Worm (Caenorhabditis elegans) whole organism, L1 larva: Measurements from ENCODE around the gene shk-1.

Experiments
- aha-1 ChIP-seq: fragments of 150-350 bp; optimal IDR thresholded peaks from 2 replicates; lab custom pipeline; 2014; ENCODE audit warnings: missing biosample characterization, missing genetic modification characterization
- alr-1 ChIP-seq: fragments of 200-800 bp; sonication (Bioruptor generic); optimal IDR thresholded peaks from 2 replicates; lab custom pipeline; 2018; ENCODE audit warnings: borderline replicate concordance, mild to moderate bottlenecking, missing genetic modification characterization, missing compliant biosample characterization
- blmp-1 ChIP-seq: fragments of 150-350 bp; optimal IDR thresholded peaks from 2 replicates; lab custom pipeline; 2014; ENCODE audit warnings: missing biosample characterization, missing genetic modification characterization
- ceh-88 ChIP-seq: fragments of 200-800 bp; sonication (Bioruptor generic); IDR thresholded peaks from 2 replicates; pipeline ENCODE4 v1.3.6; 2022; ENCODE audit warnings: missing genetic modification characterization, missing compliant biosample characterization
- dpl-1 ChIP-seq, 3 experiments: fragments of 150-350 bp in 2 of 3; sonication (generic microtip) in 1 of 3; optimal IDR thresholded peaks; 2 replicates each; lab custom pipeline; 2014 to 2017; ENCODE audit warnings: missing biosample characterization in 3 of 3, missing genetic modification characterization in 3 of 3, missing genetic modification reagents in 3 of 3
- efl-1 ChIP-seq, 4 experiments: fragments of 150-350 bp; optimal IDR thresholded peaks in 3 of 4; peaks in 1 of 4; 1 replicate in 1 of 4; 2 replicates in 3 of 4; lab custom pipeline; 2014; ENCODE audit warnings: missing biosample characterization in 2 of 4, missing genetic modification characterization in 2 of 4, missing genetic modification reagents in 2 of 4
- elt-2 ChIP-seq: sonication (generic microtip); optimal IDR thresholded peaks from 2 replicates; lab custom pipeline; 2016; ENCODE audit warnings: missing genetic modification characterization, mild to moderate bottlenecking, inconsistent platforms, missing compliant biosample characterization, missing genetic modification reagents
- fkh-8 ChIP-seq: sonication (generic microtip); optimal IDR thresholded peaks from 2 replicates; lab custom pipeline; 2016; ENCODE audit warnings: mild to moderate bottlenecking, missing genetic modification characterization, missing compliant biosample characterization
- hlh-4 ChIP-seq: sonication (generic microtip); optimal IDR thresholded peaks from 2 replicates; lab custom pipeline; 2016; ENCODE audit warnings: mild to moderate bottlenecking, missing genetic modification characterization, missing compliant biosample characterization
- isw-1 ChIP-seq: fragments of 200-800 bp; sonication (Bioruptor generic); IDR thresholded peaks from 2 replicates; pipeline ENCODE4 v1.3.6; 2022; ENCODE audit warnings: missing genetic modification characterization, missing compliant biosample characterization
- lin-14 ChIP-seq: fragments of 200-800 bp; sonication (Bioruptor generic); optimal IDR thresholded peaks from 2 replicates; lab custom pipeline; 2018; ENCODE audit warnings: mild to moderate bottlenecking, missing genetic modification characterization, moderate library complexity, missing compliant biosample characterization
- lin-35 ChIP-seq, 2 experiments: fragments of 150-350 bp; optimal IDR thresholded peaks; 2 replicates each; lab custom pipeline; 2014; ENCODE audit warnings: missing biosample characterization in 2 of 2, missing genetic modification characterization in 2 of 2, missing genetic modification reagents in 2 of 2
- mab-9 ChIP-seq: fragments of 200-800 bp; sonication (Bioruptor generic); IDR thresholded peaks from 2 replicates; pipeline ENCODE4 v1.3.6; 2022; ENCODE audit warnings: missing genetic modification reagents, missing genetic modification characterization, missing compliant biosample characterization
- mef-2 ChIP-seq: fragments of 150-350 bp; optimal IDR thresholded peaks from 2 replicates; lab custom pipeline; 2014; ENCODE audit warnings: missing biosample characterization, missing genetic modification characterization
- mep-1 ChIP-seq: fragments of 150-350 bp; optimal IDR thresholded peaks from 2 replicates; lab custom pipeline; 2014; ENCODE audit warnings: missing biosample characterization, missing genetic modification characterization
- nhr-12 ChIP-seq: sonication (generic microtip); optimal IDR thresholded peaks from 2 replicates; lab custom pipeline; 2017; ENCODE audit warnings: missing biosample characterization, missing genetic modification characterization
- nhr-19 ChIP-seq: fragments of 200-800 bp; sonication (Bioruptor generic); conservative IDR thresholded peaks from 2 replicates; pipeline ENCODE4 v1.3.6; 2022; ENCODE audit warnings: missing genetic modification characterization, missing compliant biosample characterization
- nhr-20 ChIP-seq: sonication (generic microtip); optimal IDR thresholded peaks from 2 replicates; lab custom pipeline; 2016; ENCODE audit warnings: mild to moderate bottlenecking, missing genetic modification characterization, missing compliant biosample characterization
- nhr-47 ChIP-seq: sonication (generic microtip); optimal IDR thresholded peaks from 2 replicates; lab custom pipeline; 2016; ENCODE audit warnings: mild to moderate bottlenecking, missing genetic modification characterization, moderate library complexity, missing compliant biosample characterization
- nhr-71 ChIP-seq: sonication (generic microtip); optimal IDR thresholded peaks from 2 replicates; lab custom pipeline; 2016; ENCODE audit warnings: mild to moderate bottlenecking, missing genetic modification characterization, moderate library complexity, missing compliant biosample characterization
- nhr-76 ChIP-seq: sonication (generic microtip); optimal IDR thresholded peaks from 2 replicates; lab custom pipeline; 2017; ENCODE audit warnings: missing biosample characterization, missing genetic modification characterization
- nhr-77 ChIP-seq: fragments of 150-350 bp; optimal IDR thresholded peaks from 2 replicates; lab custom pipeline; 2014; ENCODE audit warnings: missing biosample characterization, missing genetic modification characterization
- nhr-84 ChIP-seq: sonication (generic microtip); optimal IDR thresholded peaks from 2 replicates; lab custom pipeline; 2017; ENCODE audit warnings: missing biosample characterization, missing genetic modification characterization
- pag-3 ChIP-seq: sonication (generic microtip); optimal IDR thresholded peaks from 2 replicates; lab custom pipeline; 2017; ENCODE audit warnings: missing genetic modification characterization, mild to moderate bottlenecking, missing compliant biosample characterization, antibody characterized with exemption, borderline replicate concordance; ENCODE audit not compliant: insufficient read depth
- pax-3 ChIP-seq: fragments of 200-800 bp; sonication (Bioruptor generic); optimal IDR thresholded peaks from 2 replicates; lab custom pipeline; 2018; ENCODE audit warnings: mild to moderate bottlenecking, missing genetic modification characterization, moderate library complexity, missing compliant biosample characterization
- skn-1 ChIP-seq: fragments of 150-350 bp; optimal IDR thresholded peaks from 2 replicates; lab custom pipeline; 2014; ENCODE audit warnings: missing biosample characterization, missing genetic modification characterization
- snpc-4 ChIP-seq: fragments of 150-350 bp; optimal IDR thresholded peaks from 2 replicates; lab custom pipeline; 2014; ENCODE audit warnings: missing biosample characterization, missing genetic modification characterization
- sox-4 ChIP-seq: sonication (generic microtip); optimal IDR thresholded peaks from 2 replicates; lab custom pipeline; 2016; ENCODE audit warnings: missing genetic modification characterization, missing compliant biosample characterization
- sptf-1 ChIP-seq: fragments of 150-350 bp; optimal IDR thresholded peaks from 2 replicates; lab custom pipeline; 2014; ENCODE audit warnings: missing biosample characterization, missing genetic modification characterization
- tbx-2 ChIP-seq: sonication (generic microtip); optimal IDR thresholded peaks from 2 replicates; lab custom pipeline; 2016; ENCODE audit warnings: missing genetic modification characterization, missing compliant biosample characterization
- tlp-1 ChIP-seq: fragments of 150-350 bp; optimal IDR thresholded peaks from 2 replicates; lab custom pipeline; 2014; ENCODE audit warnings: missing biosample characterization, missing genetic modification characterization
- unc-130 ChIP-seq: fragments of 150-350 bp; optimal IDR thresholded peaks from 2 replicates; lab custom pipeline; 2017; ENCODE audit warnings: missing biosample characterization, missing genetic modification characterization, inconsistent platforms
- unc-30 ChIP-seq: sonication (generic microtip); optimal IDR thresholded peaks from 2 replicates; lab custom pipeline; 2017; ENCODE audit warnings: missing biosample characterization, missing genetic modification characterization
- vab-15 ChIP-seq: sonication (generic microtip); optimal IDR thresholded peaks from 2 replicates; lab custom pipeline; 2017; ENCODE audit warnings: missing genotype, mild to moderate bottlenecking, missing genetic modification characterization, missing compliant biosample characterization
- xbp-1 ChIP-seq: sonication (generic microtip); optimal IDR thresholded peaks from 2 replicates; lab custom pipeline; 2016; ENCODE audit warnings: missing genetic modification characterization, missing compliant biosample characterization
- zag-1 ChIP-seq: fragments of 150-350 bp; optimal IDR thresholded peaks from 2 replicates; lab custom pipeline; 2014; ENCODE audit warnings: missing biosample characterization, missing genetic modification characterization
- ztf-11 ChIP-seq, 2 experiments: sonication (generic microtip); optimal IDR thresholded peaks; 2 replicates each; lab custom pipeline; 2016 to 2017; ENCODE audit warnings: missing genetic modification characterization in 2 of 2, missing biosample characterization in 1 of 2, missing compliant biosample characterization in 1 of 2
- ztf-4 ChIP-seq: fragments of 150-350 bp; optimal IDR thresholded peaks from 2 replicates; lab custom pipeline; 2014; ENCODE audit warnings: missing biosample characterization, missing genetic modification characterization

shk-1 gene

DNA sequence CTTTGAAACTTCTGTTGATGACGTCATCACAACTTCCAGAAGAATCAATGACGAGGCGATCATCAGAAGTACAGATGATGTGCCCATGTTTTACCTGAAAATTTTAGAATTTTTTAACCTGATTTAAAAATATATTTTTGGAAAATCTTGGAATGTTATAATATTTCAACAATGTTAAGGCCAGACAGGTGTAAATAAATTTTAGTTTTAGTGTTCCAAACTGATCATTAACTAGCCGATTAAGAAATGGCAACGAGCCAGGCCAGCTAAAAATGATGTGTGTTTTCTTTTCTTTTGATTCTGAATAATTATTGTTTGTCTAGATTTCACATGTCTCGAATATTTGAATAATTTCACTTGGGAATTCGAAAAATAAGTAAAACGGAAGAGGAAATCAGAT lies 17.8 kb downstream of the shk-1 start, which contains the start of gene T10B9.9:
TSS of gene T10B9.9 (minus strand) at position 101 of the 400 bp plus-strand sequence.
- TF ChIP-seq unc-30 (tag; lab: Kevin White, UChicago) (no peak), tbx-2 (no peak), mab-9 (GFP tag; lab: Robert Waterston, UW) (no peak), zag-1 (tag; lab: Kevin White, UChicago) (no peak), pag-3 (tag; lab: Kevin White, UChicago) (no peak), skn-1 (tag; lab: Kevin White, UChicago) (no peak), mep-1 (tag; lab: Kevin White, UChicago) (no peak), nhr-84 (tag; lab: Kevin White, UChicago) (no peak), pax-3 (no peak), aha-1 (tag; lab: Kevin White, UChicago) (no peak)

DNA sequence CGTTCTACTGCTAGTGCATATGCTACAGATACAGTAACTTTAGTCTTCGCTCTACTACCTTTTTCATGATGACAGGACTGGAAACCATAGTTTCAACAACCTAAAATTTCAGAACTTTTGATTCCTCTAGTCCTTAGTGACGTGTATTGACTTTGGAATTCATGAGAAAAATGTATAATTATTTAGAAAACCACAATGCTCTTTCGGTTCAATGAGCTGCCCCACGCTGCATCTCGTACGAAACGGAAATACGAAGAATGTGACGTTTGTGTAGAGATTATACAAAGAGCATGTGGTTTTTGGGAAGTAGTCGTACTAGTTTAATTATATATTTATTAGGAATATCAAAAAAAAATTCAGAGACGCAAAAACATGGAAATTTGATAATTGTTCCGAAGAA lies 20.5 kb downstream of the shk-1 start:
- TF ChIP-seq nhr-71 (peak; percentile 52), xbp-1 (tag; lab: Kevin White, UChicago) (peak; percentile 2), vab-15 (no peak), sox-4 (tag; lab: Kevin White, UChicago) (peak; percentile 52), efl-1 (optimal IDR thresholded peaks at IDR 0.05; lab: Kevin White, UChicago) (no peak), efl-1 (GFP tag; optimal IDR thresholded peaks at IDR 0.05 in 1 of 2; lab: Kevin White, UChicago) (no peak), snpc-4 (no peak), nhr-47 (tag; lab: Kevin White, UChicago) (peak; percentile 32), fkh-8 (tag; lab: Kevin White, UChicago) (peak; percentile 62), alr-1 (tag; lab: Kevin White, UChicago) (no peak), lin-14 (peak; percentile 29), ztf-11 (tag; optimal IDR thresholded peaks at IDR 0.05; lab: Kevin White, UChicago) (no peak), mep-1 (tag; lab: Kevin White, UChicago) (no peak), mef-2 (tag; lab: Kevin White, UChicago) (no peak)

DNA sequence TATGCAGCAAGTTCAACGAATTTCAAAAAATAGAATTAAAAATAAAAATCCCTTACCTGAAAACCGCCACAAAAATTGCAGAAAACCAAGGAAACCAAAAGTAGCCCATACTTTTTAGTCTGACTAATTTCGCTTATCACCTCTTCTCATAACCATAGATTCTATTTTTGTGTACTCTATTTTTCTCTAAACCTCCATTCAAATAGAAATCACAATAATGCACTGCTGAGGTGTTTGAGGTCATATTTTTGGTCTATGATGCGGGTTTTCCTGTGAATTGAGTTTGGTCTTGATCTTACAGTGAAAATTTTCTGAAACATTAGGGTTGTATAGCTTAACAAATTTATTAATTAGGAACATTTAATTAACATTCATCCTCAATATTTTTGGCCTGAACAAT lies 23.8 kb downstream of the shk-1 start, which contains the start of gene cyp-13A1:
TSS of gene cyp-13A1 (minus strand) at position 156 of the 400 bp plus-strand sequence.
- TF ChIP-seq ceh-88 (GFP tag; lab: Robert Waterston, UW) (no peak), elt-2 (tag; lab: Kevin White, UChicago) (peak; percentile 29), nhr-20 (tag; lab: Kevin White, UChicago) (peak; percentile 38)

DNA sequence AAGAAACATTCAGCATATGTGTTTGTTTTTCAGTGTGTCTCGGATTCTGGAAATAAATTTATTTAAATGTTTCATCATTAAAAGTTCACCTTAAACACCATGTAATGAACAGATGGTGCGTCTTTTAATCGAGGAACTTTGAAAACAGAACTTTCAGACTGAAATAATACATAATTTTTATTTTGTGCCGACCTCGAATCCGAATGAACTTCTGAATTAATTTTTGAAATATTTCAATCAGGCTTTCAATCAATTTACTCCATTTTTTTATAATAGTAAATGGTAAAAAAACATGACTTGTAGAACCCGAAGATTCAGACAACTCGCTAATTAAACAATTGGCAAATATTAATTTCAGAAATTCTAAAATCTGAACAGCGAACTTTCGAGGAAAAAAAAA lies 24.3 kb downstream of the shk-1 start, which contains the start of gene T10B9.14:
TSS of gene T10B9.14 (minus strand) at position 101 of the 400 bp plus-strand sequence.
- TF ChIP-seq elt-2 (tag; lab: Kevin White, UChicago), result no peak
- TF ChIP-seq efl-1 (optimal IDR thresholded peaks at IDR 0.05; lab: Kevin White, UChicago), result no peak
- no peak for TF ChIP-seq efl-1 (GFP tag; optimal IDR thresholded peaks at IDR 0.05 in 1 of 2; lab: Kevin White, UChicago)
- TF ChIP-seq lin-35 (GFP tag; optimal IDR thresholded peaks at IDR 0.05; lab: Kevin White, UChicago), result no peak

DNA sequence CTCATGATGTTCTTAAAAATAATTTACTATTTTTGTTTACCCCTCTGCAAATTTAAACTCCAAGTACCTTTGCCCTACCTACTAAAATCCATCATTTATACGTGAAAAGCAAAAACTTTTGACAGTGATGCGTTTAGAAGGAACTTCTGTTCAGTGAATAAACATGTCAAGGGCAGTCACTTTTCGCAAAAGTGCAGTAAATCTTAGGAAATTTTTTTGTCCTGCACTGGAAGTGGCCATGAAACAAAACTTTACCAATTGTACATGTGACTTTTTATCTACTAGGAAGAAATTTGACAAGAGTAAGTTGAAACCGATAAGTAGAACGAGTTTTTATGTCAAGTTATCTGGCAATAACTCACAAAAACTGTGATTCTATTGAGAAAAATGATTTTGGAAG lies 28.2 kb downstream of the shk-1 start:
- TF ChIP-seq efl-1 (optimal IDR thresholded peaks at IDR 0.05; lab: Kevin White, UChicago), result no peak
- TF ChIP-seq efl-1 (GFP tag; optimal IDR thresholded peaks at IDR 0.05 in 1 of 2; lab: Kevin White, UChicago), result peak in 1 of 2 experiments; percentile 84
- no peak for TF ChIP-seq sptf-1

DNA sequence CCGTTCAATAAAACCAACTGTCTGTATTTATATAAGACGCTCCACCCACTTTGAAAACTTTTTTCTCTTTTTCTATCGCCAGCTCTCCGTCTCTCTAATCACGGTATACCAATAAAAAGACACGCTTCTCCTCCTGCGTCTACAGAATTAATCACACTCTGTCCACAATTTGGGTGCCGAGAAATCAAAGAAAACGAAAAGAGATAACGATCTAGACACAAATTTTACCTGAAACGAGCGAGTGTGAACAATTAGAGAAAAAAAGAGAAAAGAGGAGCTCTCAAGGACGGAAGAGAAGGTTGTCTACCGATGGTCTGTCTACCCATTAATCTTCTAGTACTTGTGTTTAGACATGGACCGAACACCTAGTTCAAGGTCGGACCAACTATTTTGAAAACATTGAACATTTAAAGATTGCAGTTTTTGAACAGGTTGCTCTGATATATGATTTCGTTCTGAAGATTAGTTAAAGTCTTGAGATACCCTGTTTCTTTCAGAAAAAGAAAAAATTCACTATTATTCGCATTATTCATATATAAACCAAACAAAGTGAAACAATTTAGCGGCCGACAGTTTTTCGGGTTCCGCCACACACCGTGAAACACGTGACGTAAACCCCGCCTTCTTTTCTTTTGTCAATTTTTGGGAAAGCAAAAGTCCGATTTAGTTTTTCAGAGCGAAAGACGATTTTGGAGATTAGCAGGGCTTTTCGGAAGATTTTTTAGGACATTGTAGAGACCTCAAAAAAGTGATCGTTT lies 29.5 kb downstream of the shk-1 start, which contains the start of gene cyp-13A2:
TSS of gene cyp-13A2 (minus strand) at position 235 of the 758 bp plus-strand sequence.
- no peak for TF ChIP-seq pag-3 (tag; lab: Kevin White, UChicago)
- TF ChIP-seq fkh-8 (tag; lab: Kevin White, UChicago), result no peak
- no peak for TF ChIP-seq nhr-12 (tag; lab: Kevin White, UChicago)
- TF ChIP-seq blmp-1 (tag; lab: Kevin White, UChicago), result peak; percentile 76
- no peak for TF ChIP-seq xbp-1 (tag; lab: Kevin White, UChicago)
- TF ChIP-seq mab-9 (GFP tag; lab: Robert Waterston, UW), result no peak
- no peak for TF ChIP-seq isw-1 (GFP tag; lab: Robert Waterston, UW)
- no peak for TF ChIP-seq nhr-84 (tag; lab: Kevin White, UChicago)
- TF ChIP-seq nhr-19 (GFP tag; lab: Robert Waterston, UW), result peak; percentile 50
- TF ChIP-seq aha-1 (tag; lab: Kevin White, UChicago), result no peak
- TF ChIP-seq unc-130 (tag; lab: Kevin White, UChicago), result no peak
- TF ChIP-seq snpc-4, result peak; percentile 98
- peak; percentile 57 for TF ChIP-seq nhr-77 (tag; lab: Kevin White, UChicago)
- no peak for TF ChIP-seq ztf-4
- no peak for TF ChIP-seq nhr-76 (tag; lab: Kevin White, UChicago)
- TF ChIP-seq tlp-1 (tag; lab: Kevin White, UChicago), result peak; percentile 61
- peak; percentile 72 for TF ChIP-seq elt-2 (tag; lab: Kevin White, UChicago)
- no peak for TF ChIP-seq sox-4 (tag; lab: Kevin White, UChicago)
- TF ChIP-seq hlh-4 (tag; lab: Kevin White, UChicago), result no peak
- no peak for TF ChIP-seq unc-30 (tag; lab: Kevin White, UChicago)
- peak in 2 of 3 experiments; percentile 16 to 32 for TF ChIP-seq dpl-1 (GFP tag; optimal IDR thresholded peaks at IDR 0.05; lab: Kevin White, UChicago)
